Worm (Caenorhabditis elegans): Measurements from ENCODE around the gene mrps-18.C.

ce11 chrII:6736604-6737003, 601 bp downstream of the mrps-18.C start, which contains the start of gene T14B4.1:
- TF ChIP-seq ceh-22 (tag; optimal IDR thresholded peaks at IDR 0.05) (no peak), ceh-48 (tag; optimal IDR thresholded peaks at IDR 0.05) (no peak), lim-6 (tag; optimal IDR thresholded peaks at IDR 0.05) (no peak), dmd-4 (tag; optimal IDR thresholded peaks at IDR 0.05; ENCODE audit: borderline replicate concordance) (no peak)

Data from whole organism, late embryonic.